Worm (Caenorhabditis elegans): ENCODE measurements around the gene W04B5.5.
"Not testable (repeated sequence)": the region's sequence is repeated elsewhere in the genome, so short reads cannot be mapped to it uniquely, and the experiment has no call there.

ce11 chrIII:2435805-2436204 lies 17.8 kb upstream of the W04B5.5 start, which contains the start of gene E02H9.6:
- TF ChIP-seq unc-62 (GFP tag; optimal IDR thresholded peaks at IDR 0.05); snpc-4 (tag; optimal IDR thresholded peaks at IDR 0.05); crh-2 (tag; optimal IDR thresholded peaks at IDR 0.05); sma-3 (GFP tag; optimal IDR thresholded peaks at IDR 0.05); dmd-4 (tag; optimal IDR thresholded peaks at IDR 0.05); unc-39 (tag; optimal IDR thresholded peaks at IDR 0.05); nhr-25 (tag; optimal IDR thresholded peaks at IDR 0.05); lin-11 (tag; optimal IDR thresholded peaks at IDR 0.05): not testable (repeated sequence)
